Fruit fly (Drosophila melanogaster): Measurements from ENCODE around the gene Dna2.

Gene Dna2

DNA sequence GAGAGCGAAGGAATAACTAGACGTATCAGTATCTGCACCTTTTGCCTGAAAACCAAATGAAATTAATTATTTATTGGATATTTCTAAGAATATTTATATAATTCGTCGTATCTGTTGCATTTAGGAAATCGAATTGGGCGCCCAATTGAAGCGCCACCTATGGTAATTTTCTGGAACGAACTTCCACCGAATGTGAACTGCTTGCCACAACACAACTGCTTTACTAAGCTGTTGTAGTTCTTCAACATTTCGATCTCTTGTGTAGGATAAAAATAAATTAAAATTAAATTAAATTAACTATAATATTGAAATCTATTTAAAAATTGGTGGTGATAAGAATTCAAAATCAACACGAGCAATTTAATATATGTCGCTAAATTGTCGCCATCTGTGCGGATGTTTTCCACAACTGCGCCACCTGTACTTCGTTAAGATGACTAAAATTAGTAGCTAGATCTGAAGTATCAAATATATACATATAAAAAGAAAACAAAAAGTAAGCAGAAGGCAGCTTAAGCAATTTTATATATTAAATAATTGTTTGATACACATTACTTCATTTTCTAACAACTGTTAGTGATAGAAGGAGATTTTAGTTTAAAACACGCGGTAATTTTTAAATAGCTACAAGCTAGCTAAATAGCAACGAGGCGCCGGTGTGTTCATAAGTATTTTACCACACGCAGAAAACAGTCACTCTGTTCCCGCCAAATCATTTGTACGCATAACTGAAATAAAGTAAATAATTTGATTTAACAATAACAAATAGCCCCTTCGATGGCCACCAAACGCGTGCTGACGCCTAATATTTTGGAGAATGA lies at the start of gene Dna2:
TSS of gene Dna2 (plus strand) at position 688 of the 821 bp plus-strand sequence.
- TF ChIP-seq Hr78 (GFP tag; optimal IDR thresholded peaks at IDR 0.05) (no peak), Rel (GFP tag; optimal IDR thresholded peaks at IDR 0.05) (no peak), Rel (tag; optimal IDR thresholded peaks at IDR 0.05) (no peak), Vsx2 (GFP tag; optimal IDR thresholded peaks at IDR 0.05; ENCODE audit: partially characterized antibody) (no peak), foxo (GFP tag; optimal IDR thresholded peaks at IDR 0.05) (peak in 1 of 2 experiments; percentile 22), Myc (optimal IDR thresholded peaks at IDR 0.05) (peak; percentile 82), Jra (GFP tag; optimal IDR thresholded peaks at IDR 0.05) (no peak), dl (GFP tag; optimal IDR thresholded peaks at IDR 0.05; ENCODE audit: insufficient read depth in 1 of 2, partially characterized antibody in 2 of 2) (no peak), CG9705 (GFP tag; optimal IDR thresholded peaks at IDR 0.05) (no peak), HLH106 (tag; optimal IDR thresholded peaks at IDR 0.05) (peak; percentile 37), Sp1 (GFP tag; optimal IDR thresholded peaks at IDR 0.05) (no peak), br (GFP tag; optimal IDR thresholded peaks at IDR 0.05) (no peak)

DNA sequence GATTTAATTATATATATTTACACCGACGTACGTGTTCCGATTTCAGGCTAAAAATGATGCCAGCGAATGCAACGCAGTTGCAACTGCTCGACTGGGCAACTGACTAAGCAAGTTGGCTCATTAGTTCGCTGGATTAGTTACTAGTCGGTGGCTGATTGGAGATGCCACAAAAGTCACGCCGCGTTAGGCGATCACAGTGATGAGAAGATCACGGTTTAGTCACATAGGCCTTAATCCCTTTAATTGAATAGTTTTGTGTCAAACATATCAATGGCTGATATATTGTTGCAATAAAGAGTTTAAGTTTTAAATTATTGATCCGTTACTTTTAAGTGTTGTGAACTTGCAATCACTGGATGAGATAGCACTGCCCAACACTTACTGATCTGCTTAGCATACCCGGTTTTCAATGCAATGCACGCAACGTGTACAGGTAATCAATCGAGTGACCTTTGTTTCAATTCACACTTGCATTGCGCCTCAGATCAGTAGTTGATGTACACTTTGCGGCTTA lies 45.4 kb upstream of the Dna2 start, which contains the start of the genes CG1791 and CG1889:
TSS of gene CG1791 (minus strand) at position 101 of the 514 bp plus-strand sequence.
TSS of gene CG1889 (plus strand) at position 464 of the 514 bp plus-strand sequence.
- no peak for TF ChIP-seq Dfd (GFP tag; optimal IDR thresholded peaks at IDR 0.05)

DNA sequence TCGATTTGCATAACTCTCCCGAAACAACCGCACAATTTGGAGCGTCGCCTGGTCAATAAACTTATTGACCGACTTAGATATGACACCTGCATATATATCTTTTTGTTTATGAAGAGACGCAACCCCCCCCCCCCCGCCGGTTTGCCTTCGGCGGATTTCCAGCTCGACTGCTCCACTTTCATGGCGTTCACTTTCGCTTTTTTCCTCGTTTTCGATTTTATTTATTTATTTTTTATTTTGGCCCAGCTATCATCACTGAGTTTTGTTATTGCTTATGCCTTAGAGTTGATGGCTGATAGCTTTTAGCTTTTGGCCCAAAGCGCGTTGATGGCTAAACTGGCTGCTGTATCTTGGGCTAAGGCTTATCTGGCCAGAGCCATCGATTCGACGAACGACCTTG lies 34.3 kb upstream of the Dna2 start:
- TF ChIP-seq h (GFP tag; optimal IDR thresholded peaks at IDR 0.05) (no peak), OdsH (GFP tag; optimal IDR thresholded peaks at IDR 0.05) (no peak), br (GFP tag; optimal IDR thresholded peaks at IDR 0.05) (no peak), CG32264 (GFP tag; optimal IDR thresholded peaks at IDR 0.05) (no peak), lola (GFP tag; optimal IDR thresholded peaks at IDR 0.05) (no peak), Rel (GFP tag; optimal IDR thresholded peaks at IDR 0.05) (no peak), Rel (tag; optimal IDR thresholded peaks at IDR 0.05) (no peak), Dif (GFP tag; optimal IDR thresholded peaks at IDR 0.05; ENCODE audit: partially characterized antibody) (no peak), Abd-B (GFP tag; optimal IDR thresholded peaks at IDR 0.05) (no peak), fru (GFP tag; optimal IDR thresholded peaks at IDR 0.05) (no peak), Myc (optimal IDR thresholded peaks at IDR 0.05) (no peak), N (GFP tag; optimal IDR thresholded peaks at IDR 0.05) (no peak), CrebA (GFP tag; optimal IDR thresholded peaks at IDR 0.05; ENCODE audit: borderline replicate concordance) (no peak), Hnf4 (GFP tag; optimal IDR thresholded peaks at IDR 0.05) (no peak), HLH106 (tag; optimal IDR thresholded peaks at IDR 0.05) (no peak), foxo (GFP tag; optimal IDR thresholded peaks at IDR 0.05) (no peak), GATAd (GFP tag; optimal IDR thresholded peaks at IDR 0.05) (no peak), Jra (GFP tag; optimal IDR thresholded peaks at IDR 0.05) (no peak), dsf (GFP tag; optimal IDR thresholded peaks at IDR 0.05; ENCODE audit: borderline replicate concordance) (no peak)

DNA sequence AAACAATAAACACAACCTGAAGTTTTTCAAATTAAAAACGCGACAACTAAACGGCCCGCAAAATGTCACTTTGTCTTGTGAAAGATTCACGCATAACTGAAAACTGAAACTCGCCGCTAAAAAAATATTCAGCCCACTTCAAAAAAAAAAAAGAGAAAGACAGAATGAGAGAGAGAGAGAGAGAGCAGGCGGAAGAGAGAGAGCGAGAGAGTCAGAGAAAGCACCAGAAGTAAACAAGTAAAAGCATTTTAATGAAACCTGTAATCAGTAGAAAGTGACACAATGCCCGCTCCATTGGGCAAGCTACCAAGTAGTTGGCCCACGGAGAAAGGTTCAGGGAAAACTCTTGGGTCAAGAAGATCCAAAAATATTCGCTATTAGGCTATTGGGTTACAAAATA lies 33.0 kb upstream of the Dna2 start, which contains the start of gene CG43386:
TSS of gene CG43386 (minus strand) at position 101 of the 400 bp plus-strand sequence.
- TF ChIP-seq Dif (GFP tag; optimal IDR thresholded peaks at IDR 0.05; ENCODE audit: partially characterized antibody) (no peak), foxo (GFP tag; optimal IDR thresholded peaks at IDR 0.05) (no peak), Rel (GFP tag; optimal IDR thresholded peaks at IDR 0.05) (no peak), Rel (tag; optimal IDR thresholded peaks at IDR 0.05) (no peak), Mio (GFP tag; optimal IDR thresholded peaks at IDR 0.05) (no peak)

DNA sequence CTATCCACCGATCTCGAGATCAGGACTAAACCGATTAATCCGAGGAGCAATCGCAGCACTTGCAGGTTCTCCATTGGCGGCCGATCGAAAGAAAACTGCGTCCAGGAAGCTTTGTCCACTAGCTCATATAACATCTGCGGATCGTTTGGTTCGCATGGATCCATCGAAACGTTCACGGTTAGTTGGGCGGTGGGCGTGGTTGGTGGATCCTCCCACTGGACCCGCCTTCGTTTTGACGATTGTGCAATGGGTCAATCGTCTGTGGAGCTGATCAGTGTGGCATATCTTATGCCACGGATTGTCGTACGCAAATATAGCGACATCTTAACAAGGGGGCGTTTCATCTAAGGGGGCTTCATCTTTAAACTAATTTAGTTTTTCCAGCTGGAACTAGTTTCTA lies 29.8 kb upstream of the Dna2 start, which contains the start of gene CG15252:
TSS of gene CG15252 (minus strand) at position 101 of the 400 bp plus-strand sequence.
- TF ChIP-seq usp (GFP tag; optimal IDR thresholded peaks at IDR 0.05): no peak
- no peak for TF ChIP-seq br (GFP tag; optimal IDR thresholded peaks at IDR 0.05)
- no peak for TF ChIP-seq CrebA (GFP tag; optimal IDR thresholded peaks at IDR 0.05; ENCODE audit: borderline replicate concordance)
- no peak for TF ChIP-seq Abd-B (GFP tag; optimal IDR thresholded peaks at IDR 0.05)
- no peak for TF ChIP-seq Rel (GFP tag; optimal IDR thresholded peaks at IDR 0.05)
- no peak for TF ChIP-seq Rel (tag; optimal IDR thresholded peaks at IDR 0.05)
- no peak for TF ChIP-seq dsf (GFP tag; optimal IDR thresholded peaks at IDR 0.05; ENCODE audit: borderline replicate concordance)
- no peak for TF ChIP-seq HLH106 (tag; optimal IDR thresholded peaks at IDR 0.05)
- TF ChIP-seq Hr78 (GFP tag; optimal IDR thresholded peaks at IDR 0.05): no peak
- no peak for TF ChIP-seq psq (GFP tag; optimal IDR thresholded peaks at IDR 0.05)
- TF ChIP-seq Hr83 (GFP tag; optimal IDR thresholded peaks at IDR 0.05; ENCODE audit: poor library complexity, severe bottlenecking): no peak
- no peak for TF ChIP-seq dmrt93B (GFP tag; optimal IDR thresholded peaks at IDR 0.05)
